Fruit fly (Drosophila melanogaster) whole organism, embryonic: Measurements from ENCODE around the gene CG3984.

ENCODE experiments used
- Atf3 ChIP-seq: fragments of 200-800 bp; sonication (Bioruptor generic); optimal IDR thresholded peaks from 3 replicates; lab custom pipeline; 2016; ENCODE audit warnings: missing biosample characterization, missing genetic modification characterization
- B-H2 ChIP-seq: fragments of 200-800 bp; sonication (Bioruptor generic); optimal IDR thresholded peaks from 2 replicates; lab custom pipeline; 2018; ENCODE audit warnings: missing biosample characterization, mild to moderate bottlenecking, missing genetic modification characterization
- CG12104 ChIP-seq: fragments of 200-800 bp; sonication (Bioruptor generic); optimal IDR thresholded peaks from 3 replicates; lab custom pipeline; 2016; ENCODE audit warnings: missing biosample characterization, missing genetic modification characterization
- CG12155 ChIP-seq: fragments of 200-800 bp; sonication (Bioruptor generic); optimal IDR thresholded peaks from 3 replicates; lab custom pipeline; 2016; ENCODE audit warnings: missing biosample characterization, missing genetic modification characterization
- CG13424 ChIP-seq: fragments of 200-800 bp; sonication (Bioruptor generic); optimal IDR thresholded peaks from 2 replicates; lab custom pipeline; 2019; ENCODE audit warnings: missing biosample characterization, mild to moderate bottlenecking, missing genetic modification characterization, moderate library complexity
- CG14014 ChIP-seq: fragments of 200-800 bp; sonication (Bioruptor generic); IDR thresholded peaks from 2 replicates; pipeline ENCODE4 v1.3.6; 2022; ENCODE audit warnings: missing biosample characterization, missing genetic modification characterization
- CG16815 ChIP-seq: fragments of 200-800 bp; sonication (Bioruptor generic); optimal IDR thresholded peaks from 3 replicates; lab custom pipeline; 2017; ENCODE audit warnings: missing biosample characterization, mild to moderate bottlenecking, missing genetic modification characterization
- CG2120 ChIP-seq: fragments of 200-800 bp; sonication (Bioruptor generic); optimal IDR thresholded peaks from 3 replicates; lab custom pipeline; 2016; ENCODE audit warnings: missing biosample characterization, missing genetic modification characterization
- CG30403 ChIP-seq: fragments of 200-800 bp; sonication (Bioruptor generic); optimal IDR thresholded peaks from 3 replicates; lab custom pipeline; 2016; ENCODE audit warnings: missing biosample characterization, missing genetic modification characterization
- CG31224 ChIP-seq: fragments of 200-800 bp; sonication (Bioruptor generic); IDR thresholded peaks from 2 replicates; pipeline ENCODE4 v1.3.6; 2022; ENCODE audit warnings: missing biosample characterization, missing genetic modification characterization
- CG31441 ChIP-seq: fragments of 200-800 bp; sonication (Bioruptor generic); IDR thresholded peaks from 2 replicates; pipeline ENCODE4 v1.3.6; 2022; ENCODE audit warnings: missing biosample characterization, missing genetic modification characterization
- CG33557 ChIP-seq: fragments of 200-800 bp; sonication (Bioruptor generic); optimal IDR thresholded peaks from 2 replicates; lab custom pipeline; 2019; ENCODE audit warnings: missing biosample characterization, mild to moderate bottlenecking, missing genetic modification characterization, moderate library complexity
- CG7786 ChIP-seq: fragments of 200-800 bp; sonication (Bioruptor generic); optimal IDR thresholded peaks from 2 replicates; lab custom pipeline; 2016; ENCODE audit warnings: missing biosample characterization, missing genetic modification characterization
- CG7839 ChIP-seq: fragments of 200-800 bp; sonication (Bioruptor generic); optimal IDR thresholded peaks from 3 replicates; lab custom pipeline; 2018; ENCODE audit warnings: missing biosample characterization, mild to moderate bottlenecking, missing genetic modification characterization, moderate library complexity
- CG8290 ChIP-seq, 3 experiments: fragments of 200-800 bp; sonication (Bioruptor generic); optimal IDR thresholded peaks; 2 replicates each; lab custom pipeline; 2016 to 2019; ENCODE audit warnings: missing biosample characterization in 3 of 3, missing genetic modification characterization in 3 of 3, mild to moderate bottlenecking in 2 of 3, moderate library complexity in 1 of 3
- CG9876 ChIP-seq: fragments of 200-800 bp; sonication (Bioruptor generic); optimal IDR thresholded peaks from 2 replicates; lab custom pipeline; 2016; ENCODE audit warnings: missing biosample characterization, missing genetic modification characterization
- CkIIα-i1 ChIP-seq: fragments of 200-800 bp; sonication (Bioruptor generic); IDR thresholded peaks from 2 replicates; pipeline ENCODE4 v1.3.6; 2022; ENCODE audit warnings: missing biosample characterization, missing genetic modification characterization
- CoRest ChIP-seq: fragments of 200-800 bp; sonication (Bioruptor generic); optimal IDR thresholded peaks from 3 replicates; lab custom pipeline; 2018; ENCODE audit warnings: missing biosample characterization, mild to moderate bottlenecking, missing genetic modification characterization, moderate library complexity
- Doc3 ChIP-seq: fragments of 200-800 bp; sonication (Bioruptor generic); IDR thresholded peaks from 3 replicates; pipeline ENCODE4 v1.3.6; 2022; ENCODE audit warnings: missing biosample characterization, missing genetic modification characterization; ENCODE audit not compliant: partially characterized antibody
- Fer1 ChIP-seq: fragments of 200-800 bp; sonication (Bioruptor generic); optimal IDR thresholded peaks from 2 replicates; lab custom pipeline; 2017; ENCODE audit warnings: missing biosample characterization, mild to moderate bottlenecking, missing genetic modification characterization
- Fer3 ChIP-seq: fragments of 200-800 bp; sonication (Bioruptor generic); optimal IDR thresholded peaks from 2 replicates; lab custom pipeline; 2018; ENCODE audit warnings: missing biosample characterization, mild to moderate bottlenecking, missing genetic modification characterization, moderate library complexity
- HLH3B ChIP-seq: fragments of 200-800 bp; sonication (Bioruptor generic); IDR thresholded peaks from 2 replicates; pipeline ENCODE4 v1.3.6; 2022; ENCODE audit warnings: missing biosample characterization, missing genetic modification characterization
- Neu2 ChIP-seq: fragments of 200-800 bp; sonication (Bioruptor generic); optimal IDR thresholded peaks from 3 replicates; lab custom pipeline; 2016; ENCODE audit warnings: missing biosample characterization, missing genetic modification characterization, borderline replicate concordance
- NfI ChIP-seq: fragments of 200-800 bp; sonication (Bioruptor generic); optimal IDR thresholded peaks from 3 replicates; lab custom pipeline; 2018; ENCODE audit warnings: missing biosample characterization, mild to moderate bottlenecking, missing genetic modification characterization, moderate library complexity
- Opbp ChIP-seq: fragments of 200-800 bp; sonication (Bioruptor generic); IDR thresholded peaks from 3 replicates; pipeline ENCODE4 v1.3.6; 2022; ENCODE audit warnings: missing biosample characterization, missing genetic modification characterization; ENCODE audit not compliant: partially characterized antibody
- Ptx1 ChIP-seq: fragments of 200-800 bp; sonication (Bioruptor generic); IDR thresholded peaks from 2 replicates; pipeline ENCODE4 v1.3.6; 2022; ENCODE audit warnings: missing biosample characterization, missing genetic modification characterization
- Sox102F ChIP-seq: fragments of 200-800 bp; sonication (Bioruptor generic); optimal IDR thresholded peaks from 2 replicates; lab custom pipeline; 2018; ENCODE audit warnings: missing biosample characterization, mild to moderate bottlenecking, missing genetic modification characterization, moderate library complexity
- Sry-δ ChIP-seq: fragments of 200-800 bp; sonication (Bioruptor generic); optimal IDR thresholded peaks from 2 replicates; lab custom pipeline; 2016; ENCODE audit warnings: missing biosample characterization, missing genetic modification characterization
- TFAM ChIP-seq: fragments of 200-800 bp; sonication (Bioruptor generic); optimal IDR thresholded peaks from 2 replicates; lab custom pipeline; 2017; ENCODE audit warnings: missing biosample characterization, missing genetic modification characterization, inconsistent platforms
- ab ChIP-seq: fragments of 200-800 bp; sonication (Bioruptor generic); optimal IDR thresholded peaks from 2 replicates; lab custom pipeline; 2016; ENCODE audit warnings: missing biosample characterization, missing genetic modification characterization
- az2 ChIP-seq: fragments of 200-800 bp; sonication (Bioruptor generic); optimal IDR thresholded peaks from 3 replicates; lab custom pipeline; 2016; ENCODE audit warnings: missing biosample characterization, missing genetic modification characterization
- bcd ChIP-seq: fragments of 200-800 bp; sonication (Bioruptor generic); optimal IDR thresholded peaks from 2 replicates; lab custom pipeline; 2017; ENCODE audit warnings: missing biosample characterization, mild to moderate bottlenecking, missing genetic modification characterization
- bsh ChIP-seq, 2 experiments: fragments of 200-800 bp; sonication (Bioruptor generic); optimal IDR thresholded peaks; 2 replicates each; lab custom pipeline; 2017 to 2018; ENCODE audit warnings: mild to moderate bottlenecking in 2 of 2, missing biosample characterization in 2 of 2, missing genetic modification characterization in 2 of 2, moderate library complexity in 1 of 2
- crc ChIP-seq: fragments of 200-800 bp; sonication (Bioruptor generic); optimal IDR thresholded peaks from 2 replicates; lab custom pipeline; 2016; ENCODE audit warnings: missing biosample characterization, missing genetic modification characterization
- cwo ChIP-seq: fragments of 200-800 bp; sonication (Bioruptor generic); optimal IDR thresholded peaks from 3 replicates; lab custom pipeline; 2017; ENCODE audit warnings: missing biosample characterization, missing genetic modification characterization, mild to moderate bottlenecking, moderate library complexity, missing genetic modification reagents
- dmrt99B ChIP-seq: fragments of 200-800 bp; sonication (Bioruptor generic); optimal IDR thresholded peaks from 2 replicates; lab custom pipeline; 2018; ENCODE audit warnings: missing biosample characterization, mild to moderate bottlenecking, missing genetic modification characterization, moderate library complexity
- gsb-n ChIP-seq: fragments of 200-800 bp; sonication (Bioruptor generic); optimal IDR thresholded peaks from 3 replicates; lab custom pipeline; 2018; ENCODE audit warnings: missing biosample characterization, mild to moderate bottlenecking, missing genetic modification characterization
- inv ChIP-seq: fragments of 200-800 bp; sonication (Bioruptor generic); IDR thresholded peaks from 2 replicates; pipeline ENCODE4 v1.3.6; 2022; ENCODE audit warnings: missing biosample characterization, missing genetic modification characterization; ENCODE audit not compliant: partially characterized antibody
- nerfin-2 ChIP-seq: fragments of 200-800 bp; sonication (Bioruptor generic); IDR thresholded peaks from 2 replicates; pipeline ENCODE4 v1.3.6; 2022; ENCODE audit warnings: missing biosample characterization, missing genetic modification characterization; ENCODE audit not compliant: partially characterized antibody
- odd ChIP-seq: fragments of 200-800 bp; sonication (Bioruptor generic); optimal IDR thresholded peaks from 2 replicates; lab custom pipeline; 2017; ENCODE audit warnings: missing biosample characterization, mild to moderate bottlenecking, missing genetic modification characterization
- pho ChIP-seq: fragments of 200-800 bp; sonication (Bioruptor generic); optimal IDR thresholded peaks from 2 replicates; lab custom pipeline; 2016; ENCODE audit warnings: missing biosample characterization, missing genetic modification characterization
- run ChIP-seq: fragments of 200-800 bp; sonication (Bioruptor generic); optimal IDR thresholded peaks from 3 replicates; lab custom pipeline; 2018; ENCODE audit warnings: missing biosample characterization, mild to moderate bottlenecking, missing genetic modification characterization
- sc ChIP-seq, 3 experiments: fragments of >200 bp in 2 of 3; fragments of 200-800 bp in 1 of 3; sonication (Bioruptor generic) in 1 of 3; optimal IDR thresholded peaks; 2 replicates in 2 of 3; 3 replicates in 1 of 3; lab custom pipeline; 2017; ENCODE audit warnings: mild to moderate bottlenecking in 1 of 3, missing biosample characterization in 1 of 3, missing genetic modification characterization in 1 of 3, missing genetic modification reagents in 1 of 3
- sens ChIP-seq: fragments of 200-800 bp; sonication (Bioruptor generic); peaks from one replicate; lab custom pipeline; 2016; ENCODE audit warnings: missing biosample characterization, missing genetic modification characterization
- sim ChIP-seq: fragments of 200-800 bp; sonication (Bioruptor generic); IDR thresholded peaks from 2 replicates; pipeline ENCODE4 v1.3.6; 2022; ENCODE audit warnings: missing biosample characterization, missing genetic modification characterization
- tap ChIP-seq: fragments of 200-800 bp; optimal IDR thresholded peaks from 3 replicates; lab custom pipeline; 2019; ENCODE audit warnings: missing biosample characterization, mild to moderate bottlenecking, missing genetic modification characterization, moderate library complexity
- tgo ChIP-seq: fragments of 200-800 bp; sonication (Bioruptor generic); IDR thresholded peaks from 3 replicates; pipeline ENCODE4 v1.3.6; 2022; ENCODE audit warnings: missing biosample characterization, missing genetic modification characterization
- unpg ChIP-seq: fragments of 200-800 bp; sonication (Bioruptor generic); optimal IDR thresholded peaks from 3 replicates; lab custom pipeline; 2018; ENCODE audit warnings: missing biosample characterization, mild to moderate bottlenecking, missing genetic modification characterization, moderate library complexity
- wdn ChIP-seq: fragments of 200-800 bp; sonication (Bioruptor generic); IDR thresholded peaks from 2 replicates; pipeline ENCODE4 v1.3.6; 2022; ENCODE audit warnings: missing biosample characterization, missing genetic modification characterization

CG3984 gene

dm6 chr3R:15119730-15120129 is 17.2 kb upstream of the CG3984 start (continued):
- TF ChIP-seq HLH3B (GFP tag; lab: Robert Waterston, UW) = peak; percentile 43; the same call in 1 of the 2 replicates
- TF ChIP-seq CG13424 (tag; lab: Kevin White, UChicago) = peak; percentile 46
- TF ChIP-seq Fer3 (tag; lab: Kevin White, UChicago) = peak; percentile 41
- TF ChIP-seq inv (GFP tag; lab: Robert Waterston, UW) = no peak
- no peak for TF ChIP-seq CG31224 (GFP tag; lab: Robert Waterston, UW)
- no peak for TF ChIP-seq sc (optimal IDR thresholded peaks at IDR 0.05; lab: Kevin White, UChicago)
- TF ChIP-seq sc (GFP tag; optimal IDR thresholded peaks at IDR 0.05; lab: Kevin White, UChicago) = no peak
- no peak for TF ChIP-seq run (tag; lab: Kevin White, UChicago)
- peak; percentile 5 for TF ChIP-seq bcd (GFP tag; lab: Kevin White, UChicago)
- TF ChIP-seq CG14014 (GFP tag; lab: Robert Waterston, UW) = peak; percentile 33; the same call in 1 of the 2 replicates
- TF ChIP-seq Sry-δ (GFP tag; lab: Kevin White, UChicago) = no peak
- no peak for TF ChIP-seq CG8290 (GFP tag; optimal IDR thresholded peaks at IDR 0.05; lab: Kevin White, UChicago)
- TF ChIP-seq CG8290 (tag; optimal IDR thresholded peaks at IDR 0.05; lab: Kevin White, UChicago) = peak in 1 of 2 experiments; percentile 31
- peak; percentile 4 for TF ChIP-seq NfI
- TF ChIP-seq bsh (GFP tag; optimal IDR thresholded peaks at IDR 0.05; lab: Kevin White, UChicago) = peak in 1 of 2 experiments; percentile 28
- TF ChIP-seq CoRest (tag; lab: Kevin White, UChicago) = peak; percentile 34
- TF ChIP-seq cwo (GFP tag; lab: Kevin White, UChicago) = peak; percentile 36
- no peak for TF ChIP-seq nerfin-2 (GFP tag; lab: Robert Waterston, UW)
- TF ChIP-seq Doc3 (GFP tag; lab: Robert Waterston, UW) = no peak
- TF ChIP-seq odd (GFP tag; lab: Kevin White, UChicago) = no peak
- TF ChIP-seq ab = no peak
- peak; percentile 41 for TF ChIP-seq CG30403 (GFP tag; lab: Kevin White, UChicago)
- TF ChIP-seq Sox102F (GFP tag; lab: Kevin White, UChicago) = peak; percentile 34
- peak; percentile 27 for TF ChIP-seq B-H2 (GFP tag; lab: Kevin White, UChicago)
- TF ChIP-seq CG31441 (GFP tag; lab: Robert Waterston, UW) = peak; percentile 16; the same call in 1 of the 2 replicates
- no peak for TF ChIP-seq TFAM (GFP tag; lab: Kevin White, UChicago)
- peak; percentile 41; the same call in 1 of the 2 replicates for TF ChIP-seq wdn
- TF ChIP-seq CG7786 (GFP tag; lab: Kevin White, UChicago) = no peak
- no peak for TF ChIP-seq gsb-n (tag; lab: Kevin White, UChicago)
- TF ChIP-seq sim (GFP tag; lab: Robert Waterston, UW) = no peak
- peak; percentile 7 for TF ChIP-seq az2 (GFP tag; lab: Kevin White, UChicago)
- peak; percentile 50 for TF ChIP-seq dmrt99B
- peak; percentile 14; the same call in 1 of the 2 replicates for TF ChIP-seq Ptx1 (GFP tag; lab: Robert Waterston, UW)
- TF ChIP-seq CG12104 (GFP tag; lab: Kevin White, UChicago) = no peak
- no peak for TF ChIP-seq CkIIα-i1 (GFP tag; lab: Robert Waterston, UW)
- peak; percentile 9 for TF ChIP-seq pho
- no peak for TF ChIP-seq CG16815 (GFP tag; lab: Kevin White, UChicago)
- peak; percentile 21; the same call in 1 of the 3 replicates for TF ChIP-seq tgo
- no peak for TF ChIP-seq Opbp
- TF ChIP-seq crc (GFP tag; lab: Kevin White, UChicago) = no peak
- no peak for TF ChIP-seq CG9876 (GFP tag; lab: Kevin White, UChicago)
- TF ChIP-seq CG7839 (tag; lab: Kevin White, UChicago) = peak; percentile 11
- TF ChIP-seq CG2120 (GFP tag; lab: Kevin White, UChicago) = peak; percentile 63
- no peak for TF ChIP-seq Atf3 (GFP tag; lab: Kevin White, UChicago)
- TF ChIP-seq tap (tag; lab: Kevin White, UChicago) = peak; percentile 22
- peak; percentile 42 for TF ChIP-seq Fer1 (GFP tag; lab: Kevin White, UChicago)
- no peak for TF ChIP-seq Neu2
- peak; percentile 54 for TF ChIP-seq sens
- TF ChIP-seq CG33557 (GFP tag; lab: Kevin White, UChicago) = no peak
- TF ChIP-seq CG12155 (GFP tag; lab: Kevin White, UChicago) = no peak
- TF ChIP-seq unpg (GFP tag; lab: Kevin White, UChicago) = peak; percentile 29
